Fruit fly (Drosophila melanogaster) whole organism, embryonic: ENCODE results near the gene Ir7g.
A peak's percentile ranks its signal among the peaks of the same experiment; 100 is the strongest.

ENCODE experiments used
- Atf-2 ChIP-seq: fragments of 200-800 bp; sonication (Bioruptor generic); optimal IDR thresholded peaks from 2 replicates; lab custom pipeline; 2016; ENCODE audit warnings: missing biosample characterization, missing genetic modification characterization
- Blimp-1 ChIP-seq: fragments of 200-800 bp; sonication (Bioruptor generic); optimal IDR thresholded peaks from 3 replicates; lab custom pipeline; 2018; ENCODE audit warnings: missing biosample characterization, missing genetic modification characterization, mild to moderate bottlenecking, moderate library complexity, missing genetic modification reagents
- CG10543 ChIP-seq: fragments of 200-800 bp; sonication (Bioruptor generic); optimal IDR thresholded peaks from 3 replicates; lab custom pipeline; 2017; ENCODE audit warnings: missing biosample characterization, mild to moderate bottlenecking, missing genetic modification characterization, moderate library complexity
- CG13296 ChIP-seq: fragments of 200-800 bp; sonication (Bioruptor generic); optimal IDR thresholded peaks from 3 replicates; lab custom pipeline; 2018; ENCODE audit warnings: missing biosample characterization, mild to moderate bottlenecking, missing genetic modification characterization
- CG13775 ChIP-seq: fragments of 200-800 bp; sonication (Bioruptor generic); optimal IDR thresholded peaks from 3 replicates; lab custom pipeline; 2017; ENCODE audit warnings: missing biosample characterization, mild to moderate bottlenecking, missing genetic modification characterization
- CG14050 ChIP-seq: fragments of 200-800 bp; sonication (Bioruptor generic); IDR thresholded peaks from 3 replicates; pipeline ENCODE4 v1.3.6; 2022; ENCODE audit warnings: missing biosample characterization, missing genetic modification characterization
- CG14710 ChIP-seq: fragments of 200-800 bp; sonication (Bioruptor generic); optimal IDR thresholded peaks from 3 replicates; lab custom pipeline; 2019; ENCODE audit warnings: missing biosample characterization, mild to moderate bottlenecking, missing genetic modification characterization, moderate library complexity
- CG15514 ChIP-seq: fragments of 200-800 bp; sonication (Bioruptor generic); optimal IDR thresholded peaks from 3 replicates; lab custom pipeline; 2017; ENCODE audit warnings: missing biosample characterization, missing genetic modification characterization, mild to moderate bottlenecking, moderate library complexity, missing genetic modification reagents
- CG17568 ChIP-seq: fragments of 200-800 bp; sonication (Bioruptor generic); optimal IDR thresholded peaks from 2 replicates; lab custom pipeline; 2018; ENCODE audit warnings: missing biosample characterization, mild to moderate bottlenecking, missing genetic modification characterization, moderate library complexity
- CG2712 ChIP-seq: fragments of 200-800 bp; optimal IDR thresholded peaks from 3 replicates; lab custom pipeline; 2019; ENCODE audit warnings: missing biosample characterization, mild to moderate bottlenecking, missing genetic modification characterization, moderate library complexity
- CG2875 ChIP-seq: fragments of 200-800 bp; sonication (Bioruptor generic); optimal IDR thresholded peaks from 2 replicates; lab custom pipeline; 2017; ENCODE audit warnings: missing biosample characterization, mild to moderate bottlenecking, missing genetic modification characterization, missing genetic modification reagents
- CG31365 ChIP-seq: fragments of 200-800 bp; sonication (Bioruptor generic); optimal IDR thresholded peaks from 2 replicates; lab custom pipeline; 2018; ENCODE audit warnings: missing biosample characterization, mild to moderate bottlenecking, missing genetic modification characterization
- CG3163 ChIP-seq: fragments of 200-800 bp; sonication (Bioruptor generic); optimal IDR thresholded peaks from 3 replicates; lab custom pipeline; 2016; ENCODE audit warnings: missing biosample characterization, missing genetic modification characterization
- CG34224 ChIP-seq: fragments of 200-800 bp; sonication (Bioruptor generic); IDR thresholded peaks from 3 replicates; pipeline ENCODE4 v1.3.6; 2022; ENCODE audit warnings: missing biosample characterization, missing genetic modification characterization; ENCODE audit not compliant: partially characterized antibody
- CG3847 ChIP-seq: fragments of 200-800 bp; sonication (Bioruptor generic); IDR thresholded peaks from 2 replicates; pipeline ENCODE4 v1.3.6; 2022; ENCODE audit warnings: missing biosample characterization, missing genetic modification characterization
- CG6254 ChIP-seq: fragments of 200-800 bp; sonication (Bioruptor generic); optimal IDR thresholded peaks from 3 replicates; lab custom pipeline; 2017; ENCODE audit warnings: mild to moderate bottlenecking, missing biosample characterization, missing genetic modification reagents, missing genetic modification characterization
- CG7987 ChIP-seq: fragments of 200-800 bp; sonication (Bioruptor generic); optimal IDR thresholded peaks from 2 replicates; lab custom pipeline; 2018; ENCODE audit warnings: missing biosample characterization, mild to moderate bottlenecking, missing genetic modification characterization, moderate library complexity
- CG9727 ChIP-seq: fragments of 200-800 bp; sonication (Bioruptor generic); optimal IDR thresholded peaks from 3 replicates; lab custom pipeline; 2017; ENCODE audit warnings: missing biosample characterization, mild to moderate bottlenecking, missing genetic modification characterization
- Dip2 ChIP-seq: fragments of 200-800 bp; sonication (Bioruptor generic); IDR thresholded peaks from 2 replicates; pipeline ENCODE4 v1.3.6; 2022; ENCODE audit warnings: missing biosample characterization, missing genetic modification characterization
- ERR ChIP-seq: fragments of 200-800 bp; sonication (Bioruptor generic); optimal IDR thresholded peaks from 2 replicates; lab custom pipeline; 2016; ENCODE audit warnings: missing biosample characterization, missing genetic modification characterization
- Ets65A ChIP-seq: fragments of 200-800 bp; sonication (Bioruptor generic); peaks from one replicate; lab custom pipeline; 2016; ENCODE audit warnings: missing biosample characterization, missing genetic modification characterization
- Fer2 ChIP-seq: fragments of 200-800 bp; sonication (Bioruptor generic); optimal IDR thresholded peaks from 2 replicates; lab custom pipeline; 2018; ENCODE audit warnings: missing biosample characterization, mild to moderate bottlenecking, missing genetic modification characterization, moderate library complexity
- H2.0 ChIP-seq: fragments of 200-800 bp; sonication (Bioruptor generic); IDR thresholded peaks from 2 replicates; pipeline ENCODE4 v1.3.6; 2022; ENCODE audit warnings: missing biosample characterization, missing genetic modification characterization
- Lim3 ChIP-seq: fragments of 200-800 bp; sonication (Bioruptor generic); IDR thresholded peaks from 2 replicates; pipeline ENCODE4 v1.3.6; 2022; ENCODE audit warnings: missing biosample characterization, missing genetic modification characterization
- Max ChIP-seq: fragments of 200-800 bp; sonication (Bioruptor generic); optimal IDR thresholded peaks from 2 replicates; lab custom pipeline; 2016; ENCODE audit warnings: missing biosample characterization, mild to moderate bottlenecking, missing genetic modification characterization
- Meics ChIP-seq: fragments of 200-800 bp; sonication (Bioruptor generic); optimal IDR thresholded peaks from 2 replicates; lab custom pipeline; 2017; ENCODE audit warnings: missing biosample characterization, mild to moderate bottlenecking, missing genetic modification characterization
- YL-1 ChIP-seq: fragments of 200-800 bp; sonication (Bioruptor generic); optimal IDR thresholded peaks from 3 replicates; lab custom pipeline; 2017; ENCODE audit warnings: missing biosample characterization, mild to moderate bottlenecking, missing genetic modification characterization
- abd-A ChIP-seq: fragments of 200-800 bp; sonication (Bioruptor generic); optimal IDR thresholded peaks from 3 replicates; lab custom pipeline; 2019; ENCODE audit warnings: missing biosample characterization, mild to moderate bottlenecking, missing genetic modification characterization, moderate library complexity
- cas ChIP-seq: fragments of 200-800 bp; sonication (Bioruptor generic); IDR thresholded peaks from 2 replicates; pipeline ENCODE4 v1.3.6; 2022; ENCODE audit warnings: missing biosample characterization, missing genetic modification characterization
- dysf ChIP-seq: fragments of 200-800 bp; sonication (Bioruptor generic); IDR thresholded peaks from 3 replicates; pipeline ENCODE4 v1.3.6; 2022; ENCODE audit warnings: missing biosample characterization, missing genetic modification characterization
- grau ChIP-seq: fragments of 200-800 bp; optimal IDR thresholded peaks from 3 replicates; lab custom pipeline; 2019; ENCODE audit warnings: missing biosample characterization, mild to moderate bottlenecking, missing genetic modification characterization, moderate library complexity
- hb ChIP-seq: fragments of 200-800 bp; sonication (Bioruptor generic); IDR thresholded peaks from 3 replicates; pipeline ENCODE4 v1.3.6; 2022; ENCODE audit warnings: missing biosample characterization, missing genetic modification characterization; ENCODE audit not compliant: partially characterized antibody
- kah ChIP-seq: fragments of 200-800 bp; sonication (Bioruptor generic); optimal IDR thresholded peaks from 2 replicates; lab custom pipeline; 2018; ENCODE audit warnings: missing biosample characterization, mild to moderate bottlenecking, missing genetic modification characterization
- knrl ChIP-seq: fragments of 200-800 bp; sonication (Bioruptor generic); IDR thresholded peaks from 3 replicates; pipeline ENCODE4 v1.3.6; 2022; ENCODE audit warnings: missing biosample characterization, missing genetic modification characterization; ENCODE audit not compliant: partially characterized antibody
- lov ChIP-seq, 2 experiments: fragments of 200-800 bp in 1 of 2; fragments of >200 bp in 1 of 2; sonication (Bioruptor generic) in 1 of 2; IDR thresholded peaks in 1 of 2; optimal IDR thresholded peaks in 1 of 2; 2 replicates in 1 of 2; 3 replicates in 1 of 2; pipeline versions ENCODE4 v1.3.6 to Lab custom; 2017 to 2022; ENCODE audit warnings: missing biosample characterization in 1 of 2, missing genetic modification characterization in 1 of 2
- maf-S ChIP-seq: fragments of 200-800 bp; sonication (Bioruptor generic); optimal IDR thresholded peaks from 2 replicates; lab custom pipeline; 2016; ENCODE audit warnings: missing biosample characterization, missing genetic modification characterization
- mld ChIP-seq: fragments of 200-800 bp; sonication (Bioruptor generic); IDR thresholded peaks from 3 replicates; pipeline ENCODE4 v1.3.6; 2022; ENCODE audit warnings: missing biosample characterization, missing genetic modification characterization; ENCODE audit not compliant: partially characterized antibody
- onecut ChIP-seq: fragments of 200-800 bp; sonication (Bioruptor generic); IDR thresholded peaks from 2 replicates; pipeline ENCODE4 v1.3.6; 2022; ENCODE audit warnings: missing biosample characterization, missing genetic modification characterization
- peb ChIP-seq: fragments of 200-800 bp; sonication (Bioruptor generic); IDR thresholded peaks from 2 replicates; pipeline ENCODE4 v1.3.6; 2022; ENCODE audit warnings: missing biosample characterization, missing genetic modification characterization
- pfk ChIP-seq: fragments of 200-800 bp; sonication (Bioruptor generic); optimal IDR thresholded peaks from 2 replicates; lab custom pipeline; 2018; ENCODE audit warnings: missing biosample characterization, mild to moderate bottlenecking, missing genetic modification characterization, moderate library complexity
- phol ChIP-seq: fragments of 200-800 bp; sonication (Bioruptor generic); optimal IDR thresholded peaks from 3 replicates; lab custom pipeline; 2018; ENCODE audit warnings: missing biosample characterization, mild to moderate bottlenecking, missing genetic modification characterization, moderate library complexity
- sc ChIP-seq, 3 experiments: fragments of >200 bp in 2 of 3; fragments of 200-800 bp in 1 of 3; sonication (Bioruptor generic) in 1 of 3; optimal IDR thresholded peaks; 2 replicates in 2 of 3; 3 replicates in 1 of 3; lab custom pipeline; 2017; ENCODE audit warnings: mild to moderate bottlenecking in 1 of 3, missing biosample characterization in 1 of 3, missing genetic modification characterization in 1 of 3, missing genetic modification reagents in 1 of 3
- sd ChIP-seq: fragments of 200-800 bp; sonication (Bioruptor generic); optimal IDR thresholded peaks from 3 replicates; lab custom pipeline; 2018; ENCODE audit warnings: missing biosample characterization, mild to moderate bottlenecking, missing genetic modification characterization, moderate library complexity
- tin ChIP-seq: fragments of 200-800 bp; sonication (Bioruptor generic); optimal IDR thresholded peaks from 3 replicates; lab custom pipeline; 2016; ENCODE audit warnings: missing biosample characterization, missing genetic modification characterization
- tio ChIP-seq: fragments of 200-800 bp; sonication (Bioruptor generic); optimal IDR thresholded peaks from 2 replicates; lab custom pipeline; 2017; ENCODE audit warnings: missing biosample characterization, missing genetic modification characterization, inconsistent platforms
- ttk ChIP-seq: fragments of 200-800 bp; sonication (Bioruptor generic); IDR thresholded peaks from 2 replicates; pipeline ENCODE4 v2.1.2; 2022; ENCODE audit warnings: missing biosample characterization, missing genetic modification characterization
- unpg ChIP-seq: fragments of 200-800 bp; sonication (Bioruptor generic); optimal IDR thresholded peaks from 3 replicates; lab custom pipeline; 2018; ENCODE audit warnings: missing biosample characterization, mild to moderate bottlenecking, missing genetic modification characterization, moderate library complexity
- zf30C ChIP-seq: fragments of 200-800 bp; sonication (Bioruptor generic); optimal IDR thresholded peaks from 3 replicates; lab custom pipeline; 2018; ENCODE audit warnings: missing biosample characterization, mild to moderate bottlenecking, missing genetic modification characterization

Ir7g gene

dm6 chrX:7920081-7920688 is 35.7 kb downstream of the Ir7g start, which contains the start of the genes hdm and Ykt6 (continued):
- TF ChIP-seq CG7987 (GFP tag; lab: Kevin White, UChicago) (peak; percentile 43), sc (optimal IDR thresholded peaks at IDR 0.05; lab: Kevin White, UChicago) (no peak), sc (GFP tag; optimal IDR thresholded peaks at IDR 0.05; lab: Kevin White, UChicago) (no peak), CG13775 (GFP tag; lab: Kevin White, UChicago) (peak; percentile 76), maf-S (GFP tag; lab: Kevin White, UChicago) (peak; percentile 53), tio (GFP tag; lab: Kevin White, UChicago) (no peak), Meics (GFP tag; lab: Kevin White, UChicago) (no peak), kah (GFP tag; lab: Kevin White, UChicago) (no peak), Max (GFP tag; lab: Kevin White, UChicago) (peak; percentile 56), CG9727 (GFP tag; lab: Kevin White, UChicago) (peak; percentile 63), knrl (GFP tag; lab: Robert Waterston, UW) (peak; percentile 94), cas (peak; percentile 45; the same call in 1 of the 2 replicates), CG2875 (GFP tag; lab: Kevin White, UChicago) (peak; percentile 55), CG15514 (GFP tag; lab: Kevin White, UChicago) (peak; percentile 82), lov (optimal IDR thresholded peaks at IDR 0.05; lab: Kevin White, UChicago) (no peak), lov (GFP tag; IDR thresholded peaks at IDR 0.05; lab: Robert Waterston, UW) (peak; percentile 69; the same call in 1 of the 3 replicates), peb (peak; percentile 73), zf30C (no peak), CG14050 (GFP tag; lab: Robert Waterston, UW) (peak; percentile 75), CG31365 (tag; lab: Kevin White, UChicago) (peak; percentile 36), ttk (GFP tag; lab: Robert Waterston, UW) (peak; percentile 78), Blimp-1 (no peak), abd-A (tag; lab: Kevin White, UChicago) (no peak), YL-1 (GFP tag; lab: Kevin White, UChicago) (peak; percentile 57), dysf (GFP tag; lab: Robert Waterston, UW) (peak; percentile 76; the same call in 1 of the 3 replicates), CG34224 (GFP tag; lab: Robert Waterston, UW) (peak; percentile 99), Dip2 (GFP tag; lab: Robert Waterston, UW) (no peak), sd (tag; lab: Kevin White, UChicago) (no peak), CG3847 (peak; percentile 84), CG17568 (GFP tag; lab: Kevin White, UChicago) (no peak), H2.0 (GFP tag; lab: Robert Waterston, UW) (peak; percentile 83), CG2712 (tag; lab: Kevin White, UChicago) (peak; percentile 83), phol (tag; lab: Kevin White, UChicago) (peak; percentile 77), CG6254 (GFP tag; lab: Kevin White, UChicago) (peak; percentile 39), pfk (GFP tag; lab: Kevin White, UChicago) (peak; percentile 17), Fer2 (peak; percentile 39), grau (tag; lab: Kevin White, UChicago) (no peak), tin (GFP tag; lab: Kevin White, UChicago) (peak; percentile 83), CG14710 (tag; lab: Kevin White, UChicago) (peak; percentile 82), mld (peak; percentile 84; the same call in 2 of the 3 replicates), Lim3 (no peak), unpg (GFP tag; lab: Kevin White, UChicago) (no peak), onecut (GFP tag; lab: Robert Waterston, UW) (peak; percentile 61), Ets65A (GFP tag; lab: Kevin White, UChicago) (peak; percentile 98), Atf-2 (GFP tag; lab: Kevin White, UChicago) (peak; percentile 62), hb (GFP tag; lab: Robert Waterston, UW) (peak; percentile 92), ERR (GFP tag; lab: Kevin White, UChicago) (peak; percentile 74), CG13296 (GFP tag; lab: Kevin White, UChicago) (peak; percentile 59), CG10543 (peak; percentile 40), CG3163 (GFP tag; lab: Kevin White, UChicago) (peak; percentile 73)
